Fruit fly (Drosophila melanogaster): Measurements from ENCODE around the gene Eip74EF.

- no peak for TF ChIP-seq CG14655 (GFP tag; optimal IDR thresholded peaks at IDR 0.05)
- TF ChIP-seq Snoo (tag; optimal IDR thresholded peaks at IDR 0.05), result no peak
- no peak for TF ChIP-seq CG34367 (tag; optimal IDR thresholded peaks at IDR 0.05)
- no peak for TF ChIP-seq CG8159 (tag; optimal IDR thresholded peaks at IDR 0.05)
These were observed 105.6 kb downstream of the Eip74EF start for dm6 chr3L:17513492-17513891.
